Fruit fly (Drosophila melanogaster) whole organism, prepupa: Measurements from ENCODE around the gene CG42540.

ENCODE experiments used
- Blimp-1 ChIP-seq: fragments of 200-800 bp; sonication (Bioruptor generic); optimal IDR thresholded peaks from 3 replicates; lab custom pipeline; 2017; ENCODE audit warnings: missing biosample characterization, missing genetic modification characterization, mild to moderate bottlenecking, moderate library complexity, missing genetic modification reagents
- CG10631 ChIP-seq: fragments of 200-800 bp; sonication (Bioruptor generic); optimal IDR thresholded peaks from 2 replicates; lab custom pipeline; 2016; ENCODE audit warnings: missing biosample characterization, missing genetic modification characterization
- CG10669 ChIP-seq: fragments of 200-800 bp; sonication (Bioruptor generic); optimal IDR thresholded peaks from 3 replicates; lab custom pipeline; 2018; ENCODE audit warnings: missing biosample characterization, mild to moderate bottlenecking, missing genetic modification characterization, moderate library complexity
- CG11294 ChIP-seq: fragments of 200-800 bp; sonication (Bioruptor generic); IDR thresholded peaks from 2 replicates; pipeline ENCODE4 v1.3.6; 2022; ENCODE audit warnings: missing biosample characterization, missing genetic modification characterization
- CG11762 ChIP-seq: fragments of 200-800 bp; sonication (Bioruptor generic); optimal IDR thresholded peaks from 3 replicates; lab custom pipeline; 2016; ENCODE audit warnings: missing biosample characterization, missing genetic modification characterization; ENCODE audit not compliant: insufficient read depth
- CG11902 ChIP-seq: fragments of 200-800 bp; sonication (Bioruptor generic); optimal IDR thresholded peaks from 3 replicates; lab custom pipeline; 2016; ENCODE audit warnings: missing biosample characterization, missing genetic modification characterization
- CG15336 ChIP-seq: fragments of 200-800 bp; sonication (Bioruptor generic); IDR thresholded peaks from 2 replicates; pipeline ENCODE4 v1.3.6; 2022; ENCODE audit warnings: missing biosample characterization, missing genetic modification characterization
- CG1621 ChIP-seq: fragments of 200-800 bp; sonication (Bioruptor generic); optimal IDR thresholded peaks from 3 replicates; lab custom pipeline; 2018; ENCODE audit warnings: missing biosample characterization, mild to moderate bottlenecking, missing genetic modification characterization
- CG16779 ChIP-seq: fragments of 200-800 bp; sonication (Bioruptor generic); optimal IDR thresholded peaks from 3 replicates; lab custom pipeline; 2017; ENCODE audit warnings: missing biosample characterization, mild to moderate bottlenecking, missing genetic modification characterization
- CG3032 ChIP-seq: fragments of 200-800 bp; optimal IDR thresholded peaks from 2 replicates; lab custom pipeline; 2019; ENCODE audit warnings: missing biosample characterization, mild to moderate bottlenecking, missing genetic modification characterization, moderate library complexity
- CG31627 ChIP-seq: fragments of 200-800 bp; sonication (Bioruptor generic); optimal IDR thresholded peaks from 3 replicates; lab custom pipeline; 2016; ENCODE audit warnings: missing biosample characterization, missing genetic modification characterization
- CG32006 ChIP-seq: fragments of 200-800 bp; sonication (Bioruptor generic); optimal IDR thresholded peaks from 3 replicates; lab custom pipeline; 2017; ENCODE audit warnings: missing biosample characterization, mild to moderate bottlenecking, missing genetic modification characterization
- CG3919 ChIP-seq: fragments of 200-800 bp; sonication (Bioruptor generic); optimal IDR thresholded peaks from 3 replicates; lab custom pipeline; 2016; ENCODE audit warnings: missing biosample characterization, missing genetic modification characterization
- CG4318 ChIP-seq: fragments of 200-800 bp; sonication (Bioruptor generic); optimal IDR thresholded peaks from 3 replicates; lab custom pipeline; 2017; ENCODE audit warnings: missing biosample characterization, mild to moderate bottlenecking, missing genetic modification characterization
- CG6276 ChIP-seq: fragments of 200-800 bp; sonication (Bioruptor generic); optimal IDR thresholded peaks from 2 replicates; lab custom pipeline; 2017; ENCODE audit warnings: missing biosample characterization, mild to moderate bottlenecking, missing genetic modification characterization
- CG6792 ChIP-seq: fragments of 200-800 bp; sonication (Bioruptor generic); optimal IDR thresholded peaks from 3 replicates; lab custom pipeline; 2016; ENCODE audit warnings: missing biosample characterization, missing genetic modification characterization
- CG6808 ChIP-seq: fragments of 200-800 bp; sonication (Bioruptor generic); optimal IDR thresholded peaks from 3 replicates; lab custom pipeline; 2017; ENCODE audit warnings: missing biosample characterization, missing genetic modification characterization, mild to moderate bottlenecking, moderate library complexity, missing genetic modification reagents
- CG6854 ChIP-seq: fragments of 200-800 bp; sonication (Bioruptor generic); optimal IDR thresholded peaks from 2 replicates; lab custom pipeline; 2017; ENCODE audit warnings: missing biosample characterization, mild to moderate bottlenecking, missing genetic modification characterization
- CG8119 ChIP-seq: fragments of 200-800 bp; sonication (Bioruptor generic); IDR thresholded peaks from 3 replicates; pipeline ENCODE4 v1.3.6; 2022; ENCODE audit warnings: missing biosample characterization, missing genetic modification characterization
- CG8319 ChIP-seq: fragments of 200-800 bp; sonication (Bioruptor generic); optimal IDR thresholded peaks from 3 replicates; lab custom pipeline; 2016; ENCODE audit warnings: missing biosample characterization, missing genetic modification characterization
- CG8632 ChIP-seq: fragments of 200-800 bp; sonication (Bioruptor generic); optimal IDR thresholded peaks from 3 replicates; lab custom pipeline; 2016; ENCODE audit warnings: missing biosample characterization, missing genetic modification characterization
- CG9139 ChIP-seq: fragments of 200-800 bp; sonication (Bioruptor generic); optimal IDR thresholded peaks from 3 replicates; lab custom pipeline; 2017; ENCODE audit warnings: missing biosample characterization, mild to moderate bottlenecking, missing genetic modification characterization
- Eip75B ChIP-seq: fragments of 200-800 bp; sonication (Bioruptor generic); optimal IDR thresholded peaks from 3 replicates; lab custom pipeline; 2016; ENCODE audit warnings: missing biosample characterization, missing genetic modification characterization
- Eip78C ChIP-seq: fragments of 200-800 bp; sonication (Bioruptor generic); peaks from one replicate; lab custom pipeline; 2016; ENCODE audit warnings: missing biosample characterization, missing genetic modification characterization
- Ets21C ChIP-seq: fragments of 200-800 bp; sonication (Bioruptor generic); optimal IDR thresholded peaks from 3 replicates; lab custom pipeline; 2016; ENCODE audit warnings: missing biosample characterization, missing genetic modification characterization
- Ets96B ChIP-seq: fragments of 200-800 bp; optimal IDR thresholded peaks from 2 replicates; lab custom pipeline; 2019; ENCODE audit warnings: missing biosample characterization, mild to moderate bottlenecking, missing genetic modification characterization, moderate library complexity
- Gug ChIP-seq: fragments of 200-800 bp; sonication (Bioruptor generic); IDR thresholded peaks from 2 replicates; pipeline ENCODE4 v1.3.6; 2022; ENCODE audit warnings: missing biosample characterization, missing genetic modification characterization
- Hr39 ChIP-seq: fragments of 200-800 bp; sonication (Bioruptor generic); optimal IDR thresholded peaks from 2 replicates; lab custom pipeline; 2016; ENCODE audit warnings: missing biosample characterization, missing genetic modification characterization
- Hr4 ChIP-seq: fragments of 200-800 bp; sonication (Bioruptor generic); optimal IDR thresholded peaks from 3 replicates; lab custom pipeline; 2016; ENCODE audit warnings: missing biosample characterization, missing genetic modification characterization
- Met ChIP-seq: fragments of 200-800 bp; sonication (Bioruptor generic); optimal IDR thresholded peaks from 3 replicates; lab custom pipeline; 2016; ENCODE audit warnings: missing biosample characterization, missing genetic modification characterization
- OdsH ChIP-seq: fragments of 200-800 bp; sonication (Bioruptor generic); optimal IDR thresholded peaks from 3 replicates; lab custom pipeline; 2016; ENCODE audit warnings: missing biosample characterization, missing genetic modification characterization
- Smox ChIP-seq: fragments of 200-800 bp; sonication (Bioruptor generic); optimal IDR thresholded peaks from 3 replicates; lab custom pipeline; 2016; ENCODE audit warnings: missing biosample characterization, missing genetic modification characterization
- Sox15 ChIP-seq: fragments of 200-800 bp; sonication (Bioruptor generic); optimal IDR thresholded peaks from 3 replicates; lab custom pipeline; 2016; ENCODE audit warnings: missing biosample characterization, missing genetic modification characterization
- achi ChIP-seq: fragments of 200-800 bp; sonication (Bioruptor generic); optimal IDR thresholded peaks from 3 replicates; lab custom pipeline; 2016; ENCODE audit warnings: missing biosample characterization, missing genetic modification characterization
- acj6 ChIP-seq: fragments of 200-800 bp; sonication (Bioruptor generic); optimal IDR thresholded peaks from 3 replicates; lab custom pipeline; 2016; ENCODE audit warnings: missing biosample characterization, missing genetic modification characterization
- cyc ChIP-seq: fragments of 200-800 bp; sonication (Bioruptor generic); optimal IDR thresholded peaks from 3 replicates; lab custom pipeline; 2016; ENCODE audit warnings: missing biosample characterization, missing genetic modification characterization
- dac ChIP-seq: fragments of 200-800 bp; sonication (Bioruptor generic); optimal IDR thresholded peaks from 2 replicates; lab custom pipeline; 2017; ENCODE audit warnings: missing biosample characterization, mild to moderate bottlenecking, missing genetic modification characterization
- dsx ChIP-seq: fragments of 200-800 bp; optimal IDR thresholded peaks from 3 replicates; lab custom pipeline; 2019; ENCODE audit warnings: missing biosample characterization, mild to moderate bottlenecking, missing genetic modification characterization, moderate library complexity; ENCODE audit not compliant: poor library complexity, severe bottlenecking
- eg ChIP-seq: fragments of 200-800 bp; sonication (Bioruptor generic); IDR thresholded peaks from 3 replicates; pipeline ENCODE4 v1.3.6; 2022; ENCODE audit warnings: missing biosample characterization, missing genetic modification characterization
- esn ChIP-seq: fragments of 200-800 bp; sonication (Bioruptor generic); optimal IDR thresholded peaks from 2 replicates; lab custom pipeline; 2016; ENCODE audit warnings: missing biosample characterization, mild to moderate bottlenecking, missing genetic modification characterization, moderate library complexity
- fd59A ChIP-seq: fragments of 200-800 bp; sonication (Bioruptor generic); optimal IDR thresholded peaks from 2 replicates; lab custom pipeline; 2017; ENCODE audit warnings: missing biosample characterization, mild to moderate bottlenecking, missing genetic modification characterization, missing genetic modification reagents
- fd85E ChIP-seq: fragments of 200-800 bp; sonication (Bioruptor generic); optimal IDR thresholded peaks from 3 replicates; lab custom pipeline; 2016; ENCODE audit warnings: missing biosample characterization, missing genetic modification characterization
- fkh ChIP-seq: fragments of 200-800 bp; sonication (Bioruptor generic); optimal IDR thresholded peaks from 3 replicates; lab custom pipeline; 2017; ENCODE audit warnings: missing biosample characterization, mild to moderate bottlenecking, missing genetic modification characterization, moderate library complexity
- lz ChIP-seq: fragments of 200-800 bp; sonication (Bioruptor generic); optimal IDR thresholded peaks from 3 replicates; lab custom pipeline; 2016; ENCODE audit warnings: missing biosample characterization, missing genetic modification characterization
- net ChIP-seq: fragments of 200-800 bp; sonication (Bioruptor generic); optimal IDR thresholded peaks from 3 replicates; lab custom pipeline; 2016; ENCODE audit warnings: missing biosample characterization, missing genetic modification characterization
- pdm3 ChIP-seq: fragments of 200-800 bp; sonication (Bioruptor generic); optimal IDR thresholded peaks from 3 replicates; lab custom pipeline; 2016; ENCODE audit warnings: missing biosample characterization, missing genetic modification characterization
- salr ChIP-seq, 2 experiments: fragments of 200-800 bp; sonication (Bioruptor generic); optimal IDR thresholded peaks; 3 replicates each; lab custom pipeline; 2016 to 2018; ENCODE audit warnings: missing biosample characterization in 2 of 2, missing genetic modification characterization in 2 of 2, mild to moderate bottlenecking in 1 of 2
- ss ChIP-seq, 2 experiments: fragments of 200-800 bp; sonication (Bioruptor generic); optimal IDR thresholded peaks; 2 replicates in 1 of 2; 3 replicates in 1 of 2; lab custom pipeline; 2017 to 2018; ENCODE audit warnings: mild to moderate bottlenecking in 2 of 2, missing biosample characterization in 2 of 2, missing genetic modification characterization in 2 of 2, moderate library complexity in 1 of 2
- svp ChIP-seq: fragments of 200-800 bp; sonication (Bioruptor generic); peaks from one replicate; lab custom pipeline; 2016; ENCODE audit warnings: missing biosample characterization, missing genetic modification characterization
- topi ChIP-seq: fragments of 200-800 bp; sonication (Bioruptor generic); optimal IDR thresholded peaks from 3 replicates; lab custom pipeline; 2016; ENCODE audit warnings: missing biosample characterization, missing genetic modification characterization
- vri ChIP-seq: fragments of 200-800 bp; sonication (Bioruptor generic); optimal IDR thresholded peaks from 3 replicates; lab custom pipeline; 2016; ENCODE audit warnings: missing biosample characterization, mild to moderate bottlenecking, missing genetic modification characterization

The CG42540 gene

dm6 chr3L:4619497-4620211 is 63.8 kb downstream of the CG42540 start:
- peak in 1 of 2 experiments; percentile 20 for TF ChIP-seq salr (GFP tag; optimal IDR thresholded peaks at IDR 0.05; lab: Kevin White, UChicago)
- TF ChIP-seq vri, result peak; percentile 25
- TF ChIP-seq CG11762 (GFP tag; lab: Kevin White, UChicago), result peak; percentile 15
- TF ChIP-seq Eip78C (GFP tag; lab: Kevin White, UChicago), result peak; percentile 91
- TF ChIP-seq CG6792 (GFP tag; lab: Kevin White, UChicago), result peak; percentile 64
- TF ChIP-seq OdsH (GFP tag; lab: Kevin White, UChicago), result peak; percentile 48
- TF ChIP-seq Eip75B (GFP tag; lab: Kevin White, UChicago), result peak; percentile 68
- TF ChIP-seq CG8632 (GFP tag; lab: Kevin White, UChicago), result peak; percentile 10
- TF ChIP-seq ss (GFP tag; optimal IDR thresholded peaks at IDR 0.05; lab: Kevin White, UChicago), result peak; percentile 28 to 55
- TF ChIP-seq Hr39, result peak; percentile 61
- no peak for TF ChIP-seq CG16779 (tag; lab: Kevin White, UChicago)
- peak; percentile 53 for TF ChIP-seq CG10669 (GFP tag; lab: Kevin White, UChicago)
- no peak for TF ChIP-seq CG11294
- TF ChIP-seq CG8119 (GFP tag; lab: Robert Waterston, UW), result peak; percentile 54
- peak; percentile 41 for TF ChIP-seq fd59A (GFP tag; lab: Kevin White, UChicago)
- TF ChIP-seq Smox (GFP tag; lab: Kevin White, UChicago), result peak; percentile 41
- TF ChIP-seq Gug, result no peak
- peak; percentile 37 for TF ChIP-seq Ets21C
- TF ChIP-seq dsx, result peak; percentile 41
- 0 out of 3 replicates have a peak, but pooled peaks have one; percentile 37 for TF ChIP-seq eg (GFP tag; lab: Robert Waterston, UW)
- peak; percentile 44 for TF ChIP-seq achi (GFP tag; lab: Kevin White, UChicago)
- peak; percentile 17 for TF ChIP-seq CG9139 (GFP tag; lab: Kevin White, UChicago)
- peak; percentile 47 for TF ChIP-seq CG1621
- peak; percentile 53 for TF ChIP-seq lz (GFP tag; lab: Kevin White, UChicago)
- TF ChIP-seq Met, result peak; percentile 49
- peak; percentile 87 for TF ChIP-seq svp (GFP tag; lab: Kevin White, UChicago)
- TF ChIP-seq Sox15 (GFP tag; lab: Kevin White, UChicago), result no peak
- no peak for TF ChIP-seq dac (GFP tag; lab: Kevin White, UChicago)
- peak; percentile 62 for TF ChIP-seq acj6 (GFP tag; lab: Kevin White, UChicago)
- TF ChIP-seq CG3032 (tag; lab: Kevin White, UChicago), result peak; percentile 47
- TF ChIP-seq Blimp-1 (GFP tag; lab: Kevin White, UChicago), result no peak
- peak; percentile 52 for TF ChIP-seq CG15336 (GFP tag; lab: Robert Waterston, UW)
- no peak for TF ChIP-seq net (GFP tag; lab: Kevin White, UChicago)
- TF ChIP-seq CG10631 (GFP tag; lab: Kevin White, UChicago), result peak; percentile 66
- peak; percentile 53 for TF ChIP-seq topi (GFP tag; lab: Kevin White, UChicago)
- peak; percentile 48 for TF ChIP-seq CG32006 (GFP tag; lab: Kevin White, UChicago)
- TF ChIP-seq CG8319 (GFP tag; lab: Kevin White, UChicago), result peak; percentile 37
- peak; percentile 64 for TF ChIP-seq pdm3 (GFP tag; lab: Kevin White, UChicago)
- peak; percentile 47 for TF ChIP-seq CG6808 (GFP tag; lab: Kevin White, UChicago)
- TF ChIP-seq fd85E (GFP tag; lab: Kevin White, UChicago), result no peak
- peak; percentile 59 for TF ChIP-seq CG3919
- no peak for TF ChIP-seq CG6276
- TF ChIP-seq Hr4 (GFP tag; lab: Kevin White, UChicago), result peak; percentile 12
- peak; percentile 62 for TF ChIP-seq esn (GFP tag; lab: Kevin White, UChicago)
- peak; percentile 54 for TF ChIP-seq CG31627
- TF ChIP-seq CG11902 (GFP tag; lab: Kevin White, UChicago), result no peak
- TF ChIP-seq CG6854 (GFP tag; lab: Kevin White, UChicago), result no peak
- TF ChIP-seq CG4318 (GFP tag; lab: Kevin White, UChicago), result no peak
- TF ChIP-seq Ets96B (tag; lab: Kevin White, UChicago), result peak; percentile 59
- no peak for TF ChIP-seq fkh (GFP tag; lab: Kevin White, UChicago)
- TF ChIP-seq cyc (GFP tag; lab: Kevin White, UChicago), result peak; percentile 61
